Fruit fly (Drosophila melanogaster): Measurements from ENCODE around the gene CG18789.

CG18789 gene

dm6 chr2L:12026458-12027431 lies 31.5 kb upstream of the CG18789 start (continued):
- TF ChIP-seq bsh (GFP tag; optimal IDR thresholded peaks at IDR 0.05) = peak; percentile 4 to 47
- peak; percentile 32 for TF ChIP-seq az2 (GFP tag; optimal IDR thresholded peaks at IDR 0.05)
- peak; percentile 32; the same call in 1 of the 2 replicates for TF ChIP-seq CG13287 (GFP tag; IDR thresholded peaks at IDR 0.05; ENCODE audit: partially characterized antibody)
- TF ChIP-seq Poxn (GFP tag; IDR thresholded peaks at IDR 0.05) = no peak
- TF ChIP-seq hkb (optimal IDR thresholded peaks at IDR 0.05) = no peak
- 0 out of 2 replicates have a peak, but pooled peaks have one; percentile 21 for TF ChIP-seq hkb (GFP tag; IDR thresholded peaks at IDR 0.05)
- peak; percentile 35 for TF ChIP-seq CG4820 (GFP tag; optimal IDR thresholded peaks at IDR 0.05)
- TF ChIP-seq org-1 (GFP tag; optimal IDR thresholded peaks at IDR 0.05) = peak; percentile 63
- peak; percentile 68 for TF ChIP-seq CG12659 (GFP tag; optimal IDR thresholded peaks at IDR 0.05)
- TF ChIP-seq Sin3A (optimal IDR thresholded peaks at IDR 0.05) = no peak
- no peak for TF ChIP-seq Oaz (GFP tag; IDR thresholded peaks at IDR 0.05)
- no peak for TF ChIP-seq CG7963 (GFP tag; IDR thresholded peaks at IDR 0.05; ENCODE audit: partially characterized antibody)
- no peak for TF ChIP-seq CG8765 (GFP tag; IDR thresholded peaks at IDR 0.05)
- no peak for TF ChIP-seq Jarid2 (GFP tag; optimal IDR thresholded peaks at IDR 0.05)
- no peak for TF ChIP-seq MESR4 (GFP tag; optimal IDR thresholded peaks at IDR 0.05)
- TF ChIP-seq CG1233 (GFP tag; optimal IDR thresholded peaks at IDR 0.05) = peak; percentile 54
- peak; percentile 31 for TF ChIP-seq NfI (GFP tag; optimal IDR thresholded peaks at IDR 0.05)
- TF ChIP-seq CG10267 (tag; optimal IDR thresholded peaks at IDR 0.05) = peak; percentile 27
- no peak for TF ChIP-seq CG12299 (tag; optimal IDR thresholded peaks at IDR 0.05)
- TF ChIP-seq CG9932 (GFP tag; IDR thresholded peaks at IDR 0.05) = no peak
- no peak for TF ChIP-seq nau (GFP tag; optimal IDR thresholded peaks at IDR 0.05)
- TF ChIP-seq Aef1 (GFP tag; IDR thresholded peaks at IDR 0.05) = peak; percentile 61
- peak; percentile 37 for TF ChIP-seq Ravus (GFP tag; IDR thresholded peaks at IDR 0.05)
- peak; percentile 27 for TF ChIP-seq bab2 (GFP tag; optimal IDR thresholded peaks at IDR 0.05)
- no peak for TF ChIP-seq z (GFP tag; IDR thresholded peaks at IDR 0.05)
- no peak for TF ChIP-seq CG18764 (GFP tag; optimal IDR thresholded peaks at IDR 0.05)
- no peak for TF ChIP-seq D19B (GFP tag; optimal IDR thresholded peaks at IDR 0.05)
- TF ChIP-seq so (GFP tag; IDR thresholded peaks at IDR 0.05) = peak; percentile 39; the same call in 1 of the 3 replicates
- no peak for TF ChIP-seq Trl (optimal IDR thresholded peaks at IDR 0.05)
- TF ChIP-seq Trl (GFP tag; optimal IDR thresholded peaks at IDR 0.05) = no peak
- 0 out of 3 replicates have a peak, but pooled peaks have one; percentile 31 for TF ChIP-seq CG2889 (GFP tag; IDR thresholded peaks at IDR 0.05)
- peak; percentile 3 for TF ChIP-seq Dp (GFP tag; optimal IDR thresholded peaks at IDR 0.05)
- peak; percentile 9; the same call in 1 of the 3 replicates for TF ChIP-seq CG14050 (GFP tag; IDR thresholded peaks at IDR 0.05)
- no peak for TF ChIP-seq shn (GFP tag; optimal IDR thresholded peaks at IDR 0.05)
- TF ChIP-seq sob (GFP tag; IDR thresholded peaks at IDR 0.05) = peak; percentile 45
- TF ChIP-seq trem (tag; optimal IDR thresholded peaks at IDR 0.05) = peak; percentile 5
- TF ChIP-seq CG16779 (GFP tag; IDR thresholded peaks at IDR 0.05) = no peak
- 0 out of 3 replicates have a peak, but pooled peaks have one; percentile 10 for TF ChIP-seq gce (GFP tag; IDR thresholded peaks at IDR 0.05)
- peak; percentile 68 for TF ChIP-seq Meics (GFP tag; optimal IDR thresholded peaks at IDR 0.05)
- TF ChIP-seq Med (GFP tag) = peak; percentile 75
- peak; percentile 35; the same call in 1 of the 2 replicates for TF ChIP-seq Lim3 (GFP tag; IDR thresholded peaks at IDR 0.05)
- no peak for TF ChIP-seq CG1647 (GFP tag; optimal IDR thresholded peaks at IDR 0.05)
- no peak for TF ChIP-seq CG17568 (GFP tag; optimal IDR thresholded peaks at IDR 0.05)
- TF ChIP-seq Bdp1 (GFP tag; optimal IDR thresholded peaks at IDR 0.05) = no peak
- TF ChIP-seq PHDP (tag; optimal IDR thresholded peaks at IDR 0.05) = peak; percentile 52
- TF ChIP-seq CG2678 (tag; optimal IDR thresholded peaks at IDR 0.05) = peak; percentile 71
- peak in 1 of 2 experiments; percentile 75 for TF ChIP-seq Hr51 (GFP tag; optimal IDR thresholded peaks at IDR 0.05)
- TF ChIP-seq TFAM (GFP tag; optimal IDR thresholded peaks at IDR 0.05) = no peak
- peak; percentile 30 for TF ChIP-seq tin (GFP tag; optimal IDR thresholded peaks at IDR 0.05)
